Worm (Caenorhabditis elegans) whole organism, L4 larva: Measurements from ENCODE around the gene algn-8.
A peak's percentile ranks its signal among the peaks of the same experiment; 100 is the strongest.

Experiments
- Y5F2A.4 ChIP-seq: fragments of 200-800 bp; sonication (Bioruptor generic); optimal IDR thresholded peaks from 2 replicates; lab custom pipeline; 2018; ENCODE audit warnings: mild to moderate bottlenecking, missing genetic modification characterization, missing compliant biosample characterization
- aha-1 ChIP-seq: fragments of 150-350 bp; peaks from one replicate; lab custom pipeline; 2014; ENCODE audit warnings: missing biosample characterization, missing genetic modification characterization
- aly-2 ChIP-seq: sonication (generic microtip); optimal IDR thresholded peaks from 2 replicates; lab custom pipeline; 2018; ENCODE audit warnings: missing biosample characterization, missing genetic modification characterization
- lin-38 ChIP-seq: fragments of 200-800 bp; sonication (Bioruptor generic); IDR thresholded peaks from 2 replicates; pipeline ENCODE4 v1.3.6; 2022; ENCODE audit warnings: missing genetic modification reagents, missing genetic modification characterization, missing compliant biosample characterization
- nhr-237 ChIP-seq: sonication (generic microtip); optimal IDR thresholded peaks from 2 replicates; lab custom pipeline; 2017; ENCODE audit warnings: missing biosample characterization, missing genetic modification characterization
- nhr-25 ChIP-seq: sonication (generic microtip); optimal IDR thresholded peaks from 2 replicates; lab custom pipeline; 2017; ENCODE audit warnings: missing genetic modification characterization, mild to moderate bottlenecking, missing compliant biosample characterization, antibody characterized with exemption, moderate library complexity, borderline replicate concordance; ENCODE audit not compliant: insufficient read depth
- nhr-6 ChIP-seq: fragments of 150-350 bp; optimal IDR thresholded peaks from 2 replicates; lab custom pipeline; 2014; ENCODE audit warnings: missing biosample characterization, missing genetic modification characterization
- nhr-76 ChIP-seq: fragments of 150-350 bp; optimal IDR thresholded peaks from 2 replicates; lab custom pipeline; 2014; ENCODE audit warnings: missing biosample characterization, missing genetic modification characterization
- nhr-77 ChIP-seq: fragments of 150-350 bp; optimal IDR thresholded peaks from 2 replicates; lab custom pipeline; 2014; ENCODE audit warnings: missing biosample characterization, missing genetic modification characterization

DNA sequence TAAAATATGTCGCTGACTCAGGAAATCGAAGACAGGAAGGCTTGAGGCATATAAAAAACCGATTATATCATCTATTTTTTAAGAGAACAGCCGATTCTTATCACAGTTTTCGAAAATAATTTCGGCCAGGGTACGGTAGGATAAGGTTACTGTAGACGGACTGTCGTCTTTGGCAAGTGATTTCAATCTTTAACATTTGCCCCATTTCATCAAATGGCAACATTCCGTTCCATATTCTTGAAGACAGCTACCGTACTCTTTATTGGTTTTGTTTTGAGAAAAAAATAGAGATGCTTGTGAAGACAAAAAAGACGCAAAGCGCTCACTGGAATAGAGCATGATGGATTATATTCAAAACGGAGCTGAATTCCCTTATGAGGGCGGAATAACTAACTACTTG, 12.5 kb upstream of the algn-8 start:
- TF ChIP-seq nhr-25 (tag; lab: Kevin White, UChicago) (no peak), aha-1 (tag; lab: Kevin White, UChicago) (peak; percentile 91), lin-38 (GFP tag; lab: Robert Waterston, UW) (no peak), nhr-77 (tag; lab: Kevin White, UChicago) (no peak), aly-2 (tag; lab: Kevin White, UChicago) (no peak), Y5F2A.4 (GFP tag; lab: Kevin White, UChicago) (no peak), nhr-76 (tag; lab: Kevin White, UChicago) (no peak), nhr-237 (tag; lab: Kevin White, UChicago) (no peak), nhr-6 (tag; lab: Kevin White, UChicago) (no peak)
